Worm (Caenorhabditis elegans): ENCODE data around the gene F56D6.20.
A peak's percentile ranks its signal among the peaks of the same experiment; 100 is the strongest.
"Not testable (repeated sequence)": the region's sequence is repeated elsewhere in the genome, so short reads cannot be mapped to it uniquely, and the experiment has no call there.

The F56D6.20 gene

ce11 chrIV:3932408-3932807, 19.7 kb downstream of the F56D6.20 start, which contains the start of gene clec-70:
TSS of gene clec-70 (plus strand) at chrIV:3932708.
- not testable (repeated sequence) for TF ChIP-seq nhr-25, nhr-23, R02D3.7 (tag; optimal IDR thresholded peaks at IDR 0.05)

- TF ChIP-seq lin-13 (GFP tag; optimal IDR thresholded peaks at IDR 0.05) = no peak
- no peak for TF ChIP-seq snpc-4 (tag; optimal IDR thresholded peaks at IDR 0.05)
- no peak for TF ChIP-seq ceh-82 (tag; optimal IDR thresholded peaks at IDR 0.05)
- TF ChIP-seq blmp-1 (tag; optimal IDR thresholded peaks at IDR 0.05; ENCODE audit: insufficient read depth) = no peak
- TF ChIP-seq R02D3.7 (tag; optimal IDR thresholded peaks at IDR 0.05) = no peak
- no peak for TF ChIP-seq crh-2 (tag; optimal IDR thresholded peaks at IDR 0.05)
- TF ChIP-seq mab-5 (tag; optimal IDR thresholded peaks at IDR 0.05) = no peak
- no peak for TF ChIP-seq ztf-4 (tag; optimal IDR thresholded peaks at IDR 0.05)
- no peak for TF ChIP-seq nhr-23 (tag; optimal IDR thresholded peaks at IDR 0.05)
- no peak for TF ChIP-seq alr-1 (tag; optimal IDR thresholded peaks at IDR 0.05)
- no peak for TF ChIP-seq nhr-77 (tag; optimal IDR thresholded peaks at IDR 0.05)
- no peak for TF ChIP-seq Y55F3AM.14 (GFP tag; optimal IDR thresholded peaks at IDR 0.05)
- no peak for TF ChIP-seq nhr-11 (tag; optimal IDR thresholded peaks at IDR 0.05)
- no peak for TF ChIP-seq lin-11 (tag; optimal IDR thresholded peaks at IDR 0.05)
These were observed 24.4 kb downstream of the F56D6.20 start, which contains the start of gene clec-71 for ce11 chrIV:3937097-3937496. TSS of gene clec-71 (plus strand) at chrIV:3937458.

DNA sequence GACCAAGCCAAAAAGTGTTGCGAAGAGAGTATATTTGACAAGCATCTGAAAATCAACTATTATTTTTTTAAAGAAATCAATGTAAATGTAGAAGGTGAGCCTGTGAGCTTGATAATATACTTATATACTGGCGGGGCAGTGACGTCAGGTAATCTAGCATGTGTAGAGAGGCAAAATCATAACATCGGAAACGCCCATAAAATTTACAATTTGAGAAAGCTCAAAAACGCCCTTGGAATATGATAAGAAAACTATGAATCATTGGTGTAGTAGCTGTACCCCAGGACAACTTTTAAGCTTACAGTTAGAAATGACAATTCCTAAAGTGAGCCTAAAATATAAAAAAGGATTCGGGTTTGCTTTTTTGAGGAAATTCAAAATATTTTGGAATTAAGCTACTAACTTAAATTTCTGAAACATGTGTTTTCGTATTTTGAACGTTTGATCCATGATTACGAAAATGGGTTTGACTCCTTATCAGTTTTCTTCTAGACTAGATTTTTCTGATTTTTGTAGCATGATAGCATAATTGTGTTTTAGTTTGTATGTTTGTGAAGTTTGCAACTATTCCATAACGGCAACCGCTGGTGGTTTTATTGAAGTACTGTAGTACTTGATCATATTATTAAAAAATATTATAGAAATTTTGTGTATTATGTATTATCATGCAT, 29.1 kb downstream of the F56D6.20 start, which contains the start of gene clec-174:
TSS of gene clec-174 (minus strand) at position 51 of the 671 bp plus-strand sequence.
- TF ChIP-seq egl-27 (tag; optimal IDR thresholded peaks at IDR 0.05) = no peak
- no peak for TF ChIP-seq ztf-4 (tag; optimal IDR thresholded peaks at IDR 0.05)
- no peak for TF ChIP-seq unc-39 (tag; optimal IDR thresholded peaks at IDR 0.05)
- TF ChIP-seq mab-5 (tag; optimal IDR thresholded peaks at IDR 0.05) = no peak
- TF ChIP-seq lin-39 (tag; optimal IDR thresholded peaks at IDR 0.05) = no peak
- no peak for TF ChIP-seq zag-1 (tag; optimal IDR thresholded peaks at IDR 0.05)
- TF ChIP-seq lsy-2 (tag; optimal IDR thresholded peaks at IDR 0.05) = no peak
- TF ChIP-seq skn-1 (tag; optimal IDR thresholded peaks at IDR 0.05) = no peak
- TF ChIP-seq ceh-16 (tag; optimal IDR thresholded peaks at IDR 0.05) = no peak
- TF ChIP-seq mbf-1 (tag; optimal IDR thresholded peaks at IDR 0.05) = no peak
- no peak for TF ChIP-seq mdl-1 (tag; optimal IDR thresholded peaks at IDR 0.05)
- no peak for TF ChIP-seq lin-13 (GFP tag; optimal IDR thresholded peaks at IDR 0.05)
- TF ChIP-seq alr-1 (tag; optimal IDR thresholded peaks at IDR 0.05) = no peak
- TF ChIP-seq ama-1 (optimal IDR thresholded peaks at IDR 0.05) = no peak
- TF ChIP-seq nhr-21 (tag; optimal IDR thresholded peaks at IDR 0.05) = no peak
- no peak for TF ChIP-seq nhr-25 (tag; optimal IDR thresholded peaks at IDR 0.05)
- TF ChIP-seq lin-11 (tag; optimal IDR thresholded peaks at IDR 0.05) = no peak
- no peak for TF ChIP-seq peb-1 (tag; optimal IDR thresholded peaks at IDR 0.05)
- no peak for TF ChIP-seq blmp-1 (tag; optimal IDR thresholded peaks at IDR 0.05; ENCODE audit: insufficient read depth)

DNA sequence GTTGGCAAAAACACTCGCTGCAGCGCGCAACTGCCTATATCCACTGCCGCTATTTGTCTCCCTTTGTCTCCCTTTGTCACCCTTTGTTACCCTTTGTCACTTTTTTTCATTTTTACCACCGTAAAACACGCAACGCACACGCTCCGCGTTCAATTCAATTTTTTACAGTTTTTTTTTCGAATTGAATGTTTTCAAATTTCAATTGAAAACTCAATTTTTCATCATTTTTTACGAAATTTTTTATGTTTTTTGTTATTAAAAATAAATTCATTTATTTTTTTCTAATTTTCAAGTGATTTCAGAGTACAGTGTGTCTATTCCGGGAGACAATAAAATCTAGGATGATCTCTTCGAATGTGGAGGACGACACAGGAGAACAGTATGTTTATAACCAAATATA, 30.3 kb downstream of the F56D6.20 start, which contains the start of gene Y46C8AL.11:
TSS of gene Y46C8AL.11 (plus strand) at position 301 of the 400 bp plus-strand sequence.
- TF ChIP-seq unc-55 (GFP tag; optimal IDR thresholded peaks at IDR 0.05) (no peak), unc-39 (tag; optimal IDR thresholded peaks at IDR 0.05) (no peak), F13H6.1 (tag; optimal IDR thresholded peaks at IDR 0.05) (no peak), lsy-2 (tag; optimal IDR thresholded peaks at IDR 0.05) (no peak), crh-2 (tag; optimal IDR thresholded peaks at IDR 0.05) (no peak)

DNA sequence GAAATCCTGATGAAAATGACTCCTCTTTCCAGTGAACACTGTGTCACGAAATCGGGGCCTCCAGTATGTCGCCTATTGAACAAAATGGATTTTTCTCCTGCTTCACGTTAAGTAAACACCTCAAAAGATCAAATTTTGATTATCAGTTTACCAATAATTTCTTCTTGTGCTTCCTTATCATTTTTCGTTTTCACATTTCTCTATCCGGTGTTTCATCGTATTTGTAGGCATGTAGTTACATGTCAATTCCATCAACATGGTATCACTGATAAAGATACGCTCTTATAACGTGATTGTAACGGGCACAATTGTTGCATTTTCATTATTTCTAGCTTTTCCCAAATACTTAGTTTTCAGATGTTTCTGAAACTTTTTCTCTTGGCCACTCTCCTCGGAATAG, 31.8 kb downstream of the F56D6.20 start, which contains the start of gene clec-72:
TSS of gene clec-72 (plus strand) at position 358 of the 400 bp plus-strand sequence.
- peak; percentile 98 for TF ChIP-seq fos-1 (tag; optimal IDR thresholded peaks at IDR 0.05)
- peak; percentile 18 for TF ChIP-seq crh-2 (tag; optimal IDR thresholded peaks at IDR 0.05)
- peak; percentile 11 for TF ChIP-seq skn-1 (tag; optimal IDR thresholded peaks at IDR 0.05)
- peak; percentile 50 for TF ChIP-seq sma-9 (GFP tag; optimal IDR thresholded peaks at IDR 0.05)
- no peak for TF ChIP-seq sma-9 (tag; optimal IDR thresholded peaks at IDR 0.05)
- TF ChIP-seq gmeb-1 (tag; optimal IDR thresholded peaks at IDR 0.05) = peak; percentile 5
- TF ChIP-seq elt-3 (tag; optimal IDR thresholded peaks at IDR 0.05) = no peak
- no peak for TF ChIP-seq ama-1 (optimal IDR thresholded peaks at IDR 0.05)

All from whole organism, L2 larva.